Worm (Caenorhabditis elegans) whole organism, L4 larva: ENCODE data around the gene Y11D7A.19.
"Not testable (repeated sequence)": the region's sequence is repeated elsewhere in the genome, so short reads cannot be mapped to it uniquely, and the experiment has no call there.

Experiments
- D1046.2 ChIP-seq: fragments of 200-800 bp; sonication (Bioruptor generic); IDR thresholded peaks from 2 replicates; pipeline ENCODE4 v1.3.6; 2022; ENCODE audit warnings: missing genetic modification characterization, missing compliant biosample characterization
- F49E8.2 ChIP-seq: sonication (generic microtip); optimal IDR thresholded peaks from 2 replicates; lab custom pipeline; 2016; ENCODE audit warnings: missing compliant biosample characterization, mild to moderate bottlenecking, missing genetic modification characterization, borderline replicate concordance
- Y105C5A.15 ChIP-seq: fragments of 200-800 bp; sonication (Bioruptor generic); IDR thresholded peaks from 2 replicates; pipeline ENCODE4 v1.3.6; 2022; ENCODE audit warnings: missing genetic modification characterization, missing compliant biosample characterization
- aha-1 ChIP-seq: fragments of 150-350 bp; peaks from one replicate; lab custom pipeline; 2014; ENCODE audit warnings: missing biosample characterization, missing genetic modification characterization
- ceh-20 ChIP-seq: fragments of 200-800 bp; sonication (Bioruptor generic); IDR thresholded peaks from 2 replicates; pipeline ENCODE4 v1.3.6; 2022; ENCODE audit warnings: missing genetic modification reagents, missing genetic modification characterization, missing compliant biosample characterization
- ceh-44 ChIP-seq: fragments of 200-800 bp; sonication (Bioruptor generic); IDR thresholded peaks from 2 replicates; pipeline ENCODE4 v1.3.6; 2022; ENCODE audit warnings: missing genetic modification reagents, missing genetic modification characterization, missing compliant biosample characterization
- dmd-6 ChIP-seq: fragments of 200-800 bp; sonication (Bioruptor generic); IDR thresholded peaks from 2 replicates; pipeline ENCODE4 v1.3.6; 2022; ENCODE audit warnings: missing genetic modification reagents, missing genetic modification characterization, missing compliant biosample characterization
- egl-27 ChIP-seq: sonication (generic microtip); optimal IDR thresholded peaks from 3 replicates; lab custom pipeline; 2017; ENCODE audit warnings: missing biosample characterization, missing genetic modification reagents, missing genetic modification characterization
- hif-1 ChIP-seq, 2 experiments: sonication (generic microtip); optimal IDR thresholded peaks; 2 replicates each; lab custom pipeline; 2016 to 2017; ENCODE audit warnings: missing compliant biosample characterization in 2 of 2, missing genetic modification characterization in 2 of 2, missing genetic modification reagents in 2 of 2, missing genotype in 2 of 2, mild to moderate bottlenecking in 1 of 2
- lin-39 ChIP-seq: fragments of 150-350 bp; optimal IDR thresholded peaks from 2 replicates; lab custom pipeline; 2014; ENCODE audit warnings: missing biosample characterization, missing genetic modification reagents, missing genetic modification characterization
- nhr-237 ChIP-seq: sonication (generic microtip); optimal IDR thresholded peaks from 2 replicates; lab custom pipeline; 2017; ENCODE audit warnings: missing biosample characterization, missing genetic modification characterization
- nhr-25 ChIP-seq: sonication (generic microtip); optimal IDR thresholded peaks from 2 replicates; lab custom pipeline; 2017; ENCODE audit warnings: missing genetic modification characterization, mild to moderate bottlenecking, missing compliant biosample characterization, antibody characterized with exemption, moderate library complexity, borderline replicate concordance; ENCODE audit not compliant: insufficient read depth
- nhr-28 ChIP-seq: fragments of 150-350 bp; optimal IDR thresholded peaks from 2 replicates; lab custom pipeline; 2014; ENCODE audit warnings: missing biosample characterization, missing genetic modification characterization
- nhr-6 ChIP-seq: fragments of 150-350 bp; optimal IDR thresholded peaks from 2 replicates; lab custom pipeline; 2014; ENCODE audit warnings: missing biosample characterization, missing genetic modification characterization
- php-3 ChIP-seq: fragments of 200-800 bp; sonication (Bioruptor generic); IDR thresholded peaks from 2 replicates; pipeline ENCODE4 v1.3.6; 2022; ENCODE audit warnings: missing genetic modification reagents, missing genetic modification characterization, missing compliant biosample characterization
- saeg-2 ChIP-seq: fragments of 200-800 bp; sonication (Bioruptor generic); IDR thresholded peaks from 2 replicates; pipeline ENCODE4 v1.3.6; 2022; ENCODE audit warnings: missing genetic modification reagents, missing genetic modification characterization, missing compliant biosample characterization
- sdz-12 ChIP-seq: fragments of 200-800 bp; sonication (Bioruptor generic); optimal IDR thresholded peaks from 2 replicates; lab custom pipeline; 2018; ENCODE audit warnings: mild to moderate bottlenecking, missing genetic modification characterization, missing compliant biosample characterization
- tag-97 ChIP-seq: fragments of 200-800 bp; sonication (Bioruptor generic); IDR thresholded peaks from 2 replicates; pipeline ENCODE4 v1.3.6; 2022; ENCODE audit warnings: missing genetic modification characterization, missing compliant biosample characterization
- unc-62 ChIP-seq, 3 experiments: fragments of 150-350 bp in 1 of 3; sonication (generic microtip); optimal IDR thresholded peaks in 2 of 3; peaks in 1 of 3; 1 replicate in 1 of 3; 2 replicates in 2 of 3; lab custom pipeline; 2014 to 2017; ENCODE audit warnings: missing biosample characterization in 3 of 3, missing genetic modification characterization in 3 of 3, missing genetic modification reagents in 3 of 3, missing genotype in 1 of 3
- vab-7 ChIP-seq: fragments of 200-800 bp; sonication (Bioruptor generic); IDR thresholded peaks from 2 replicates; pipeline ENCODE4 v1.3.6; 2022; ENCODE audit warnings: missing genetic modification reagents, missing genetic modification characterization, missing compliant biosample characterization
- zag-1 ChIP-seq: fragments of 150-350 bp; optimal IDR thresholded peaks from 2 replicates; lab custom pipeline; 2014; ENCODE audit warnings: missing biosample characterization, missing genetic modification characterization
- zfp-2 ChIP-seq: sonication (generic microtip); optimal IDR thresholded peaks from 2 replicates; lab custom pipeline; 2016; ENCODE audit warnings: mild to moderate bottlenecking, missing genetic modification characterization, missing compliant biosample characterization

Gene Y11D7A.19

ce11 chrIV:9249219-9249618 is 17.1 kb downstream of the Y11D7A.19 start, which contains the start of gene Y11D7A.7:
TSS of gene Y11D7A.7 (plus strand) at chrIV:9249519.
- TF ChIP-seq ceh-44 (GFP tag; lab: Robert Waterston, UW); nhr-237 (tag; lab: Kevin White, UChicago); Y105C5A.15 (GFP tag; lab: Robert Waterston, UW): not testable (repeated sequence)

- TF ChIP-seq egl-27 (tag; lab: Kevin White, UChicago) (no peak), unc-62 (GFP tag; optimal IDR thresholded peaks at IDR 0.05 in 1 of 2; lab: Kevin White, UChicago) (peak in 1 of 2 experiments; percentile 28), unc-62 (tag; optimal IDR thresholded peaks at IDR 0.05; lab: Kevin White, UChicago) (no peak)
These were observed 20.9 kb downstream of the Y11D7A.19 start, which contains the start of gene Y11D7A.5 for ce11 chrIV:9245423-9245822. TSS of gene Y11D7A.5 (minus strand) at chrIV:9245523.

- TF ChIP-seq aha-1 (peak; percentile 97), sdz-12 (GFP tag; lab: Kevin White, UChicago) (no peak)
These were observed 22.7 kb downstream of the Y11D7A.19 start, which contains the start of gene rab-28 for ce11 chrIV:9243670-9244069. TSS of gene rab-28 (minus strand) at chrIV:9244012.

- TF ChIP-seq lin-39: no peak
- TF ChIP-seq php-3 (GFP tag; lab: Robert Waterston, UW): no peak
- TF ChIP-seq nhr-6 (tag; lab: Kevin White, UChicago): no peak
- no peak for TF ChIP-seq vab-7 (GFP tag; lab: Robert Waterston, UW)
- no peak for TF ChIP-seq saeg-2 (GFP tag; lab: Robert Waterston, UW)
These were observed 27.2 kb downstream of the Y11D7A.19 start for ce11 chrIV:9239151-9239550.

ce11 chrIV:9232421-9233141 is 33.8 kb downstream of the Y11D7A.19 start, which contains the start of gene Y11D7A.3:
TSS of gene Y11D7A.3 (plus strand) at chrIV:9233091.
- TF ChIP-seq aha-1 (peak; percentile 54), ceh-20 (GFP tag; lab: Robert Waterston, UW) (0 out of 2 replicates have a peak, but pooled peaks have one; percentile 15), egl-27 (tag; lab: Kevin White, UChicago) (no peak), nhr-28 (tag; lab: Kevin White, UChicago) (peak; percentile 40)

ce11 chrIV:9227650-9228049 is 38.7 kb downstream of the Y11D7A.19 start:
- TF ChIP-seq aha-1: peak; percentile 92
- TF ChIP-seq D1046.2: no peak
- no peak for TF ChIP-seq nhr-25
- TF ChIP-seq unc-62 (GFP tag; optimal IDR thresholded peaks at IDR 0.05 in 1 of 2; lab: Kevin White, UChicago): no peak
- no peak for TF ChIP-seq unc-62 (tag; optimal IDR thresholded peaks at IDR 0.05; lab: Kevin White, UChicago)
- TF ChIP-seq tag-97 (GFP tag; lab: Robert Waterston, UW): no peak
- TF ChIP-seq hif-1 (tag; optimal IDR thresholded peaks at IDR 0.05; lab: Kevin White, UChicago): no peak

- TF ChIP-seq vab-7 (GFP tag; lab: Robert Waterston, UW) (no peak), zag-1 (no peak), unc-62 (GFP tag; optimal IDR thresholded peaks at IDR 0.05 in 1 of 2; lab: Kevin White, UChicago) (peak in 1 of 2 experiments; percentile 19), unc-62 (tag; optimal IDR thresholded peaks at IDR 0.05; lab: Kevin White, UChicago) (no peak), dmd-6 (GFP tag; lab: Robert Waterston, UW) (no peak), zfp-2 (tag; lab: Kevin White, UChicago) (no peak)
These were observed 41.5 kb downstream of the Y11D7A.19 start, which contains the start of gene C46C2.3 for ce11 chrIV:9224825-9225224. TSS of gene C46C2.3 (plus strand) at chrIV:9225125.

- TF ChIP-seq unc-62 (GFP tag; optimal IDR thresholded peaks at IDR 0.05 in 1 of 2; lab: Kevin White, UChicago): peak in 1 of 2 experiments; percentile 78
- no peak for TF ChIP-seq unc-62 (tag; optimal IDR thresholded peaks at IDR 0.05; lab: Kevin White, UChicago)
- TF ChIP-seq F49E8.2 (tag; lab: Kevin White, UChicago): no peak
These were observed 47.9 kb downstream of the Y11D7A.19 start for ce11 chrIV:9218415-9218814.
